Fruit fly (Drosophila melanogaster) whole organism: ENCODE measurements around the gene pch2.

Source experiments
- CG8478 ChIP-seq: fragments of >200 bp; optimal IDR thresholded peaks from 2 replicates; lab custom pipeline; 2018; ENCODE audit warnings: inconsistent platforms
- Dll ChIP-seq: fragments of >200 bp; optimal IDR thresholded peaks from 2 replicates; lab custom pipeline; 2017
- EcR ChIP-seq, 2 experiments: fragments of >200 bp; optimal IDR thresholded peaks; 2 replicates each; lab custom pipeline; 2017; ENCODE audit warnings: missing biosample characterization in 2 of 2, missing genetic modification characterization in 2 of 2, missing genetic modification reagents in 2 of 2
- usp ChIP-seq: fragments of >200 bp; optimal IDR thresholded peaks from 2 replicates; lab custom pipeline; 2017; ENCODE audit warnings: missing biosample characterization, missing genetic modification characterization, mixed read lengths

- no peak for TF ChIP-seq CG8478 (lab: Kevin White, UChicago)
- no peak for TF ChIP-seq usp (GFP tag; lab: Kevin White, UChicago)
- TF ChIP-seq EcR (GFP tag; optimal IDR thresholded peaks at IDR 0.05; lab: Kevin White, UChicago): no peak
- TF ChIP-seq Dll (lab: Kevin White, UChicago): no peak
These were observed 9.3 kb downstream of the pch2 start, which contains the start of gene Or85d for dm6 chr3R:8552308-8552707.
